Fruit fly (Drosophila melanogaster) whole organism, embryonic: ENCODE measurements around the gene NK7.1.

ENCODE experiments used
- Atf6 ChIP-seq: fragments of 200-800 bp; sonication (Bioruptor generic); IDR thresholded peaks from 2 replicates; pipeline ENCODE4 v1.3.6; 2022; ENCODE audit warnings: missing biosample characterization, missing genetic modification characterization
- Bgb ChIP-seq: fragments of 200-800 bp; sonication (Bioruptor generic); IDR thresholded peaks from 2 replicates; pipeline ENCODE4 v1.3.6; 2022; ENCODE audit warnings: missing biosample characterization, missing genetic modification characterization; ENCODE audit not compliant: partially characterized antibody
- CG10274 ChIP-seq: fragments of 200-800 bp; sonication (Bioruptor generic); optimal IDR thresholded peaks from 3 replicates; lab custom pipeline; 2017; ENCODE audit warnings: missing biosample characterization, mild to moderate bottlenecking, missing genetic modification characterization
- CG12071 ChIP-seq: fragments of 200-800 bp; sonication (Bioruptor generic); optimal IDR thresholded peaks from 3 replicates; lab custom pipeline; 2018; ENCODE audit warnings: missing biosample characterization, mild to moderate bottlenecking, missing genetic modification characterization
- CG12104 ChIP-seq: fragments of 200-800 bp; sonication (Bioruptor generic); optimal IDR thresholded peaks from 3 replicates; lab custom pipeline; 2016; ENCODE audit warnings: missing biosample characterization, missing genetic modification characterization
- CG12391 ChIP-seq: fragments of 200-800 bp; sonication (Bioruptor generic); optimal IDR thresholded peaks from 3 replicates; lab custom pipeline; 2018; ENCODE audit warnings: missing biosample characterization, mild to moderate bottlenecking, missing genetic modification characterization, moderate library complexity
- CG14441 ChIP-seq: fragments of 200-800 bp; sonication (Bioruptor generic); IDR thresholded peaks from 2 replicates; pipeline ENCODE4 v1.3.6; 2022; ENCODE audit warnings: missing biosample characterization, missing genetic modification characterization
- CG15479 ChIP-seq: fragments of 200-800 bp; sonication (Bioruptor generic); optimal IDR thresholded peaks from 3 replicates; lab custom pipeline; 2019; ENCODE audit warnings: missing biosample characterization, mild to moderate bottlenecking, missing genetic modification characterization, moderate library complexity
- CG16815 ChIP-seq: fragments of 200-800 bp; sonication (Bioruptor generic); optimal IDR thresholded peaks from 3 replicates; lab custom pipeline; 2017; ENCODE audit warnings: missing biosample characterization, mild to moderate bottlenecking, missing genetic modification characterization
- CG17612 ChIP-seq: fragments of 200-800 bp; sonication (Bioruptor generic); IDR thresholded peaks from 2 replicates; pipeline ENCODE4 v1.3.6; 2022; ENCODE audit warnings: missing biosample characterization, missing genetic modification characterization
- CG32772 ChIP-seq: fragments of 200-800 bp; sonication (Bioruptor generic); IDR thresholded peaks from 2 replicates; pipeline ENCODE4 v1.3.6; 2022; ENCODE audit warnings: missing biosample characterization, missing genetic modification characterization
- CG34224 ChIP-seq: fragments of 200-800 bp; sonication (Bioruptor generic); IDR thresholded peaks from 3 replicates; pipeline ENCODE4 v1.3.6; 2022; ENCODE audit warnings: missing biosample characterization, missing genetic modification characterization; ENCODE audit not compliant: partially characterized antibody
- CG4424 ChIP-seq: fragments of 200-800 bp; sonication (Bioruptor generic); optimal IDR thresholded peaks from 3 replicates; lab custom pipeline; 2016; ENCODE audit warnings: missing biosample characterization, missing genetic modification characterization
- CG6689 ChIP-seq: fragments of 200-800 bp; sonication (Bioruptor generic); IDR thresholded peaks from 2 replicates; pipeline ENCODE4 v1.3.6; 2022; ENCODE audit warnings: missing biosample characterization, missing genetic modification characterization
- CG6791 ChIP-seq: fragments of 200-800 bp; sonication (Bioruptor generic); IDR thresholded peaks from 3 replicates; pipeline ENCODE4 v1.3.6; 2022; ENCODE audit warnings: missing biosample characterization, missing genetic modification characterization; ENCODE audit not compliant: partially characterized antibody
- CG6813 ChIP-seq: fragments of 200-800 bp; sonication (Bioruptor generic); optimal IDR thresholded peaks from 2 replicates; lab custom pipeline; 2017; ENCODE audit warnings: missing biosample characterization, missing genetic modification characterization, mild to moderate bottlenecking, moderate library complexity, missing genetic modification reagents
- CG7372 ChIP-seq: fragments of 200-800 bp; sonication (Bioruptor generic); IDR thresholded peaks from 2 replicates; pipeline ENCODE4 v1.3.6; 2022; ENCODE audit warnings: missing biosample characterization, missing genetic modification characterization
- CG7556 ChIP-seq: fragments of 200-800 bp; sonication (Bioruptor generic); optimal IDR thresholded peaks from 2 replicates; lab custom pipeline; 2017; ENCODE audit warnings: missing biosample characterization, mild to moderate bottlenecking, missing genetic modification characterization
- Dad ChIP-seq: fragments of 200-800 bp; sonication (Bioruptor generic); optimal IDR thresholded peaks from 3 replicates; lab custom pipeline; 2016; ENCODE audit warnings: missing biosample characterization, missing genetic modification characterization
- Fer1 ChIP-seq: fragments of 200-800 bp; sonication (Bioruptor generic); optimal IDR thresholded peaks from 2 replicates; lab custom pipeline; 2017; ENCODE audit warnings: missing biosample characterization, mild to moderate bottlenecking, missing genetic modification characterization
- Fer3 ChIP-seq: fragments of 200-800 bp; sonication (Bioruptor generic); optimal IDR thresholded peaks from 2 replicates; lab custom pipeline; 2018; ENCODE audit warnings: missing biosample characterization, mild to moderate bottlenecking, missing genetic modification characterization, moderate library complexity
- Lhr ChIP-seq: fragments of 200-800 bp; sonication (Bioruptor generic); optimal IDR thresholded peaks from 3 replicates; lab custom pipeline; 2017; ENCODE audit warnings: mild to moderate bottlenecking, missing biosample characterization, missing genetic modification reagents, missing genetic modification characterization
- Med ChIP-seq: fragments of 200-800 bp; sonication (Bioruptor generic); peaks from one replicate; lab custom pipeline; 2016; ENCODE audit warnings: missing biosample characterization, missing genetic modification characterization, mild to moderate bottlenecking, inconsistent platforms, moderate library complexity
- NfI ChIP-seq: fragments of 200-800 bp; sonication (Bioruptor generic); optimal IDR thresholded peaks from 3 replicates; lab custom pipeline; 2018; ENCODE audit warnings: missing biosample characterization, mild to moderate bottlenecking, missing genetic modification characterization, moderate library complexity
- Oaz ChIP-seq: fragments of 200-800 bp; sonication (Bioruptor generic); IDR thresholded peaks from 2 replicates; pipeline ENCODE4 v1.3.6; 2022; ENCODE audit warnings: missing biosample characterization, missing genetic modification characterization
- PHDP ChIP-seq: fragments of 200-800 bp; sonication (Bioruptor generic); optimal IDR thresholded peaks from 3 replicates; lab custom pipeline; 2018; ENCODE audit warnings: missing biosample characterization, mild to moderate bottlenecking, missing genetic modification characterization, moderate library complexity
- Six4 ChIP-seq: fragments of 200-800 bp; sonication (Bioruptor generic); optimal IDR thresholded peaks from 2 replicates; lab custom pipeline; 2016; ENCODE audit warnings: missing biosample characterization, missing genetic modification characterization
- Ssrp ChIP-seq: fragments of 200-800 bp; sonication (Bioruptor generic); optimal IDR thresholded peaks from 2 replicates; lab custom pipeline; 2018; ENCODE audit warnings: missing biosample characterization, mild to moderate bottlenecking, missing genetic modification characterization, moderate library complexity
- ase ChIP-seq: fragments of 200-800 bp; sonication (Bioruptor generic); IDR thresholded peaks from 3 replicates; pipeline ENCODE4 v1.3.6; 2022; ENCODE audit warnings: missing biosample characterization, missing genetic modification characterization
- chif ChIP-seq, 2 experiments: fragments of 200-800 bp; sonication (Bioruptor generic); optimal IDR thresholded peaks; 3 replicates each; lab custom pipeline; 2016; ENCODE audit warnings: missing biosample characterization in 2 of 2, missing genetic modification characterization in 2 of 2
- chm ChIP-seq: fragments of 200-800 bp; sonication (Bioruptor generic); IDR thresholded peaks from 2 replicates; pipeline ENCODE4 v1.3.6; 2022; ENCODE audit warnings: missing biosample characterization, missing genetic modification characterization
- ci ChIP-seq: fragments of 200-800 bp; sonication (Bioruptor generic); IDR thresholded peaks from 3 replicates; pipeline ENCODE4 v1.3.6; 2022; ENCODE audit warnings: missing biosample characterization, missing genetic modification characterization
- dmrt11E ChIP-seq: fragments of 200-800 bp; sonication (Bioruptor generic); optimal IDR thresholded peaks from 3 replicates; lab custom pipeline; 2018; ENCODE audit warnings: missing biosample characterization, mild to moderate bottlenecking, missing genetic modification characterization, moderate library complexity
- dpn ChIP-seq, 2 experiments: fragments of 200-800 bp; sonication (Bioruptor generic); optimal IDR thresholded peaks; 3 replicates each; lab custom pipeline; 2016; ENCODE audit warnings: missing biosample characterization in 2 of 2, missing genetic modification characterization in 2 of 2
- eve ChIP-seq, 2 experiments: fragments of >200 bp; optimal IDR thresholded peaks; 2 replicates each; lab custom pipeline; 2017; ENCODE audit warnings: missing biosample characterization in 2 of 2, missing genetic modification characterization in 2 of 2
- eyg ChIP-seq: fragments of 200-800 bp; sonication (Bioruptor generic); optimal IDR thresholded peaks from 3 replicates; lab custom pipeline; 2016; ENCODE audit warnings: missing biosample characterization, missing genetic modification characterization
- lab ChIP-seq: fragments of 200-800 bp; sonication (Bioruptor generic); optimal IDR thresholded peaks from 3 replicates; lab custom pipeline; 2017; ENCODE audit warnings: missing biosample characterization, missing genetic modification characterization, mild to moderate bottlenecking, moderate library complexity, missing genetic modification reagents
- lilli ChIP-seq: fragments of 200-800 bp; sonication (Bioruptor generic); optimal IDR thresholded peaks from 3 replicates; lab custom pipeline; 2016; ENCODE audit warnings: missing biosample characterization, missing genetic modification characterization
- nmo ChIP-seq: fragments of 200-800 bp; sonication (Bioruptor generic); optimal IDR thresholded peaks from 2 replicates; lab custom pipeline; 2018; ENCODE audit warnings: missing biosample characterization, mild to moderate bottlenecking, missing genetic modification characterization, moderate library complexity
- oc ChIP-seq: fragments of 200-800 bp; sonication (Bioruptor generic); optimal IDR thresholded peaks from 2 replicates; lab custom pipeline; 2018; ENCODE audit warnings: missing biosample characterization, mild to moderate bottlenecking, missing genetic modification characterization, moderate library complexity
- pfk ChIP-seq: fragments of 200-800 bp; sonication (Bioruptor generic); optimal IDR thresholded peaks from 2 replicates; lab custom pipeline; 2018; ENCODE audit warnings: missing biosample characterization, mild to moderate bottlenecking, missing genetic modification characterization, moderate library complexity
- pnt ChIP-seq: fragments of 200-800 bp; sonication (Bioruptor generic); optimal IDR thresholded peaks from 3 replicates; lab custom pipeline; 2016; ENCODE audit warnings: missing biosample characterization, missing genetic modification characterization
- row ChIP-seq: fragments of 200-800 bp; sonication (Bioruptor generic); IDR thresholded peaks from 3 replicates; pipeline ENCODE4 v1.3.6; 2022; ENCODE audit warnings: missing biosample characterization, missing genetic modification characterization
- sd ChIP-seq: fragments of 200-800 bp; sonication (Bioruptor generic); optimal IDR thresholded peaks from 3 replicates; lab custom pipeline; 2018; ENCODE audit warnings: missing biosample characterization, mild to moderate bottlenecking, missing genetic modification characterization, moderate library complexity
- sens ChIP-seq: fragments of 200-800 bp; sonication (Bioruptor generic); peaks from one replicate; lab custom pipeline; 2016; ENCODE audit warnings: missing biosample characterization, missing genetic modification characterization
- sisA ChIP-seq: fragments of 200-800 bp; sonication (Bioruptor generic); IDR thresholded peaks from 2 replicates; pipeline ENCODE4 v1.3.6; 2022; ENCODE audit warnings: missing biosample characterization, missing genetic modification characterization
- stc ChIP-seq: fragments of 200-800 bp; sonication (Bioruptor generic); IDR thresholded peaks from 2 replicates; pipeline ENCODE4 v1.3.6; 2022; ENCODE audit warnings: missing biosample characterization, missing genetic modification characterization
- ttk ChIP-seq: fragments of 200-800 bp; sonication (Bioruptor generic); IDR thresholded peaks from 2 replicates; pipeline ENCODE4 v2.1.2; 2022; ENCODE audit warnings: missing biosample characterization, missing genetic modification characterization
- zen ChIP-seq: fragments of 200-800 bp; sonication (Bioruptor generic); optimal IDR thresholded peaks from 3 replicates; lab custom pipeline; 2018; ENCODE audit warnings: missing biosample characterization, mild to moderate bottlenecking, missing genetic modification characterization, moderate library complexity
- zfh1 ChIP-seq: fragments of 200-800 bp; sonication (Bioruptor generic); IDR thresholded peaks from 3 replicates; pipeline ENCODE4 v1.3.6; 2022; ENCODE audit warnings: missing biosample characterization, missing genetic modification characterization

The NK7.1 gene

dm6 chr3R:14357405-14357804 is 15.3 kb downstream of the NK7.1 start (continued):
- TF ChIP-seq CG34224 (no peak), Atf6 (peak; percentile 11; the same call in 1 of the 2 replicates), stc (GFP tag; lab: Robert Waterston, UW) (0 out of 2 replicates have a peak, but pooled peaks have one; percentile 8), CG6813 (GFP tag; lab: Kevin White, UChicago) (peak; percentile 1), CG12071 (GFP tag; lab: Kevin White, UChicago) (no peak), ttk (GFP tag; lab: Robert Waterston, UW) (peak; percentile 62), row (GFP tag; lab: Robert Waterston, UW) (peak; percentile 69), ci (GFP tag; lab: Robert Waterston, UW) (peak; percentile 61; the same call in 1 of the 3 replicates), CG17612 (GFP tag; lab: Robert Waterston, UW) (0 out of 2 replicates have a peak, but pooled peaks have one; percentile 4), Six4 (GFP tag; lab: Kevin White, UChicago) (peak; percentile 19), eve (GFP tag; optimal IDR thresholded peaks at IDR 0.05; lab: Kevin White, UChicago) (peak in 1 of 2 experiments; percentile 35), chif (GFP tag; optimal IDR thresholded peaks at IDR 0.05; lab: Kevin White, UChicago) (peak in 1 of 2 experiments; percentile 28), sens (GFP tag; lab: Kevin White, UChicago) (peak; percentile 77), CG7556 (GFP tag; lab: Kevin White, UChicago) (peak; percentile 19), chm (0 out of 2 replicates have a peak, but pooled peaks have one; percentile 31), Oaz (GFP tag; lab: Robert Waterston, UW) (peak; percentile 15; the same call in 1 of the 2 replicates), NfI (peak; percentile 20), CG4424 (peak; percentile 25), CG12104 (no peak), CG16815 (GFP tag; lab: Kevin White, UChicago) (no peak), Lhr (GFP tag; lab: Kevin White, UChicago) (no peak), Fer1 (GFP tag; lab: Kevin White, UChicago) (peak; percentile 66), lab (GFP tag; lab: Kevin White, UChicago) (peak; percentile 69), Bgb (GFP tag; lab: Robert Waterston, UW) (no peak), eyg (GFP tag; lab: Kevin White, UChicago) (no peak), Fer3 (tag; lab: Kevin White, UChicago) (peak; percentile 54), nmo (GFP tag; lab: Kevin White, UChicago) (peak; percentile 37), CG7372 (GFP tag; lab: Robert Waterston, UW) (no peak), CG12391 (tag; lab: Kevin White, UChicago) (peak; percentile 33), ase (GFP tag; lab: Robert Waterston, UW) (peak; percentile 39; the same call in 1 of the 3 replicates), lilli (GFP tag; lab: Kevin White, UChicago) (peak; percentile 38), sisA (peak; percentile 59), zfh1 (GFP tag; lab: Robert Waterston, UW) (peak; percentile 68; the same call in 2 of the 3 replicates), oc (tag; lab: Kevin White, UChicago) (no peak), CG14441 (GFP tag; lab: Robert Waterston, UW) (peak; percentile 50; the same call in 1 of the 2 replicates), CG15479 (GFP tag; lab: Kevin White, UChicago) (peak; percentile 4), CG6689 (GFP tag; lab: Robert Waterston, UW) (peak; percentile 44; the same call in 1 of the 2 replicates), CG6791 (GFP tag; lab: Robert Waterston, UW) (no peak), CG32772 (peak; percentile 58), Dad (GFP tag; lab: Kevin White, UChicago) (no peak), Ssrp (tag; lab: Kevin White, UChicago) (peak; percentile 21), CG10274 (no peak), pfk (GFP tag; lab: Kevin White, UChicago) (no peak), dpn (GFP tag; optimal IDR thresholded peaks at IDR 0.05; lab: Kevin White, UChicago) (peak; percentile 13 to 33), dmrt11E (peak; percentile 49), zen (peak; percentile 57), sd (tag; lab: Kevin White, UChicago) (no peak), PHDP (peak; percentile 38), Med (peak; percentile 83), pnt (GFP tag; lab: Kevin White, UChicago) (peak; percentile 42)
